Fruit fly (Drosophila melanogaster): ENCODE results near the gene RhoGAP71E.
A peak's percentile ranks its signal among the peaks of the same experiment; 100 is the strongest.

The RhoGAP71E gene

DNA sequence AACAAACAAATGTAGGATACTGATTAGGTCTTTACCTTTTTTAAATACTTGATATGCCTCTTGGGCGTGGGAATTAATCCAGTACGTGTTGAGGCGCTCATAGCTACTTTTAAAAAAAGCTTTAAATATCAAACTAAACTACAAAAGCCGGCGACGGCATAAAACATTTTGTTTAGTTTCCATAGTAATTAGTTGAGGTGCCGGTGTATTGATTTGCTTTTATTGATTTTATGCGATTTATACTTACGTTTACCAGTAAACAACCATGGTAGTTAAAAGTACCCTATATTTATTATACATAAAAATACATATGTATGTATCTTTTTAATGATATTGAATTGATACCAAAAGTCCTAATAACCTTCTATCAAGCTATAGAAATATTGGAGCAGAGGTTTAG lies 24.1 kb downstream of the RhoGAP71E start, which contains the start of gene CG13449:
CG13449 (minus strand) TSS at position 101 of the 400 bp plus-strand sequence.
- no peak for TF ChIP-seq gl (tag; optimal IDR thresholded peaks at IDR 0.05)

DNA sequence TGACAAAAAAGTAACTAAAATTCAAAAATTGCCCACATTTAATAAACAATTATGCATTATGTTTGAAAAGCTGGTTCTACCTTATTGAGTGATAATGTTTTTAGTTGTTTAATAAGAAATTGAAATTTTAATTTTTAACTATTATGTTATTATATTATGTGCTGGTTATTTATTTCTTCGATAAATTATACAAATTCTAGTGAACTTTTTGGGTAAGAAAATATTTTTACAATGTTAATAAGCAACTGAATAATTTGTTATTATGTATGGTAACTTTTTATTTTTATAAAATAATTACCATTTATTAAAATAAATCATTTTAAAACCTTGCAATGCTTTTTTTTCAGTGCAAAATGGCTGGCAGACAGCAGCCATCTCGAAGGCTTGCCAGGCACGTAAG lies 27.8 kb downstream of the RhoGAP71E start:
- TF ChIP-seq CG4496 (GFP tag; IDR thresholded peaks at IDR 0.05) (no peak), D1 (tag; optimal IDR thresholded peaks at IDR 0.05) (no peak), CG32121 (GFP tag; IDR thresholded peaks at IDR 0.05) (no peak), CG17806 (tag; optimal IDR thresholded peaks at IDR 0.05) (no peak), CG10348 (GFP tag; IDR thresholded peaks at IDR 0.05) (no peak), CG8301 (tag; optimal IDR thresholded peaks at IDR 0.05) (no peak), CG8159 (tag; optimal IDR thresholded peaks at IDR 0.05) (no peak)

DNA sequence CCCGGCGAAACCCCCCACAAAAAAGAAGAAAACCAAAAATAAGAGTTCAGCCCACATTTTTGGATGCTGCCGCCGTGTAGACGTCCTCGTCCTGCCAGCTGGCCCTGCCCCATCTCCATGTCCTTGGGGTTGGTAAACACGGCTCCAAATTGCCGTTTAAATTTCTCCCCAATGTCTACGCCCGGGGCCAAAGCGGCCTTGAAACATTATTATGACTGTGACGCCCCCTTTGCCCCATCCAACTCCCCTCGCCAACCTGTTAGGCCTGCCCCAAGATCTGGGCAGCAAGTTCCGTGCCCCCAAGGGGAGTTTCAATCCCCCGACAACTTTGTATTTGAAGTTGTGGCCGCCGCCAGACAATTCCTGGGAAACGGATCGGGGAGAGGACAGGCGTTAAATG lies 28.2 kb downstream of the RhoGAP71E start:
- TF ChIP-seq fd96Ca (GFP tag; IDR thresholded peaks at IDR 0.05) (no peak), Snoo (tag; optimal IDR thresholded peaks at IDR 0.05) (no peak), Ets98B (GFP tag; IDR thresholded peaks at IDR 0.05) (no peak), CG13204 (GFP tag; optimal IDR thresholded peaks at IDR 0.05) (no peak), CG9948 (tag; optimal IDR thresholded peaks at IDR 0.05) (no peak), Pif1A (GFP tag; optimal IDR thresholded peaks at IDR 0.05) (no peak), CG15710 (tag; optimal IDR thresholded peaks at IDR 0.05) (no peak)

DNA sequence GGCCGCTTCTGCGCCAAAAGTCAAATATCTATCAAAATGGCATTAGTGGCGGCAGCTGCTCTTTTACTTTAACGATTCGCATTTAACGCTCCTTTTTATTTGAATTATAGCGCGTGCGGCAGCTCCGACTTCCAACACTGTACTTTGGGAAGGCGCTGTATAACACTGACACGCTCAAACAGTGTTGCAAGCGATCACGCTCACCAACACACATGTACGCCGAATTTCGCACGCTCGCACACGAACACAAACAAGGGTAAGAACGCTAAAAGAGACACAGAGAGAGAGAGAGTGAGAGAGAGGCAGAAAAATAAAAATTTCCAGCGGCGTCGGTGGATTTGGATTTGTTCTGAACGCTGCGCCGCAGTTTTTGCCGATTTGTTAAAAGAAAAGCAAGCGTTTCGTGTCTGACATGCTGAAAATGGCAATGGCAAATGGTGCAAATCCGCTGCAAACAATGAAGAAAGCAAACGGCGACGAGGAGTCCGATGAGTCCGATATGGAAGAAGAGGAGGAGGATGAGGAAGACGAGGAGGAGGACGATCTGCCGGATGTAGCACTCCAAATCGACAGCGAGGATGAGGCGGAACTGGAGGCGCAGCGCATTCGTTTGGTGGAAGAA lies 31.1 kb downstream of the RhoGAP71E start, which contains the start of gene Phs:
Phs (plus strand) TSS at position 276 of the 622 bp plus-strand sequence.
- TF ChIP-seq CG9948 (tag; optimal IDR thresholded peaks at IDR 0.05) (no peak), D1 (tag; optimal IDR thresholded peaks at IDR 0.05) (peak; percentile 9), CG15710 (tag; optimal IDR thresholded peaks at IDR 0.05) (peak; percentile 46), CG12605 (GFP tag; IDR thresholded peaks at IDR 0.05) (no peak), Ets98B (GFP tag; IDR thresholded peaks at IDR 0.05) (peak; percentile 76), Snoo (tag; optimal IDR thresholded peaks at IDR 0.05) (peak; percentile 73), CG17806 (tag; optimal IDR thresholded peaks at IDR 0.05) (peak; percentile 27), CG14655 (GFP tag; optimal IDR thresholded peaks at IDR 0.05) (no peak), CG4496 (GFP tag; IDR thresholded peaks at IDR 0.05) (peak; percentile 82), CG32121 (GFP tag; IDR thresholded peaks at IDR 0.05) (peak; percentile 73), Pif1B (GFP tag; optimal IDR thresholded peaks at IDR 0.05) (peak; percentile 63), gl (tag; optimal IDR thresholded peaks at IDR 0.05) (peak; percentile 2), CG10348 (GFP tag; IDR thresholded peaks at IDR 0.05) (no peak), Pif1A (GFP tag; optimal IDR thresholded peaks at IDR 0.05) (no peak), CG34367 (tag; optimal IDR thresholded peaks at IDR 0.05) (peak; percentile 44), CG13204 (GFP tag; optimal IDR thresholded peaks at IDR 0.05) (peak; percentile 38), rn (GFP tag; IDR thresholded peaks at IDR 0.05) (no peak), CG8159 (tag; optimal IDR thresholded peaks at IDR 0.05) (peak; percentile 52), fd96Ca (GFP tag; IDR thresholded peaks at IDR 0.05) (peak; percentile 81), CG8301 (tag; optimal IDR thresholded peaks at IDR 0.05) (no peak), EcR (GFP tag; optimal IDR thresholded peaks at IDR 0.05) (peak; percentile 64)

DNA sequence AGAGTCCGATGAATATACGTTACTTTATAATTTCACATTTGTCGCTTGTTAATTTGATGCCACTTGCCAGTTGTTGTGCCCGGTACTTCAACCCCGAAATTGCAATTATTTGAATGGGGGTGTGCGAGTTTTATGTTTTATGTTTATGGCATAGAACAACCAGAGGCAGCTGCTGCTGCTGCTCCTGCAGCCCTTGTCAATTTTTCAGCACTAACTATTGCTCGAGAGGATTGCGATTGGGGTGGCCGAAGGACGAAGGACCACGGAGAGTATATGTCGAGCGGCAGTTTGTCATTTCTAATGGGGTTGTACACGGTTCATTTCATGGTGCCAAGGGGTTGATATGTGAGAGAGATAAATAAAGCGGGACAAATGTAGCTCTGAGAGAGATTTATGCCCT lies 35.4 kb downstream of the RhoGAP71E start:
- TF ChIP-seq Pif1A (GFP tag; optimal IDR thresholded peaks at IDR 0.05) (no peak), CG4496 (GFP tag; IDR thresholded peaks at IDR 0.05) (peak; percentile 11; the same call in 1 of the 3 replicates), Ets98B (GFP tag; IDR thresholded peaks at IDR 0.05) (no peak), rn (GFP tag; IDR thresholded peaks at IDR 0.05) (no peak), fd96Ca (GFP tag; IDR thresholded peaks at IDR 0.05) (no peak), CG15710 (tag; optimal IDR thresholded peaks at IDR 0.05) (no peak), CG32121 (GFP tag; IDR thresholded peaks at IDR 0.05) (no peak), CG8159 (tag; optimal IDR thresholded peaks at IDR 0.05) (no peak)

DNA sequence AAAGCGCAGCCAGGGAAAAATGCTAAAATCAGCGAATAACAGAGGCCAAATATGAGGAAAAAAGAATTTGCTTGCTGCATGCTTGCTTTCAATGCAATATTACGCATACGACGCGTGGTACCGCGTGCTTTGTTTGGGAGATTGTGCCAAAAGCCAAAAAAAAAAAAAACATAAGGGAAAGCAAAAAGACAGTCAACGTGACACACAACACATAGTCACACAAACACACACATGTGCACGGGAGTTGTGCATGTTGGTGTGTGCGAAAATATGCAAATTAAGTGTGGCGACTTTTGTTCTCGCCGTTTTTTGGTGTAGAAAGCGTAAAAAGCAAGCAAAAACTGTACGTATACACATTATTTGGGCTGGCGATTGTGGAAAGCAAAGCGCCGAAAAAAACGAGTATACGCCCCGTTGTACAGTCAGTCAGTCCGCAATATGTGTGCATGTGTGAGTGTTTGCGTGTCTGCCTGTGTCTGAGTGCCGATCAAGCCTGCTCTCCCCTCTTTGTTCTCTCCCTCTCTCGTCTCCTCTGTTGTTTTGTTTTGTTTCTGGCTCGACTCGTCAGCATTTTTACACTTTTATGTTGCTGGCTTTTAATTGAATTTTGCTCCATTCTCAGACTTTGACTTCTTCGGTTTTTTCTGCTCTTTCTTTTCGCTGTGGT lies 36.4 kb downstream of the RhoGAP71E start:
- TF ChIP-seq CG4496 (GFP tag; IDR thresholded peaks at IDR 0.05) (peak; percentile 65; the same call in 2 of the 3 replicates), CG15710 (tag; optimal IDR thresholded peaks at IDR 0.05) (no peak)

DNA sequence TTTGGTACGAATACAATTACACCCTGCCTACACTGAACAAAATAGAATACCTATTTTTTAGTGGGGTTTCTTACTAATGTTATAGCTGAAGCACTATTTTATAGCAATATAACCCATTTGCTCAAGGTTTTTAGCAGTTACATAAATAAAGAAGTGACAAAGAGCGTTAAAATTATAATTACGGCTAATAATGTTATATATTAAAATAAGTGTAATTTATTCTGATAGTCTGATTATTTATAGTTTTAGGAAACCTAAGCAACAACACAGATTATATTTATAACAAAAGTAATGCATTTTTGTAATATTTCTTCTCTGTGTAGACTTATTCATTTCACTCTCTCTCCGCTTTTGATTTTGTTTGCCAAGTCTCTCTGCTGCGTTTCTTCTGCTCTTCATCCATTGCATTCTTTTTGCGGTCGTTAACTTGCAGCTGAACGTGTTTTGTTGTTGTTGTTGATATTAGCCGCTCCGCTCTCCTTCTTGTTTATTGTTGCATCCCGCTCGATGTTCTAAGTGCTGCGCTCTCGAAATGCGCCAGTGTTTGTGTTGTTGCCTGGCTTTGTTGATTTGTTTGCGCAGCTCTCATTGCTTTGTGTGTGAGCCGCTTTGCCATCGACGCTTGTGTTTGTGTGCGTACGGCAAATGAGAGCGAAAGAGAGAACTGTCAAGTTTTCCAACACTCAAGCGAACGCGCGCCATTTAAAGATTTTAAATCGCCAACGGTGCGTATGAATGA lies 37.2 kb downstream of the RhoGAP71E start:
- TF ChIP-seq CG8159 (tag; optimal IDR thresholded peaks at IDR 0.05) = peak; percentile 97
- peak; percentile 96 for TF ChIP-seq Snoo (tag; optimal IDR thresholded peaks at IDR 0.05)
- TF ChIP-seq fd96Ca (GFP tag; IDR thresholded peaks at IDR 0.05) = no peak; the same call in none of the 3 replicates
- TF ChIP-seq CG4496 (GFP tag; IDR thresholded peaks at IDR 0.05) = peak; percentile 87
- peak; percentile 96 for TF ChIP-seq CG32121 (GFP tag; IDR thresholded peaks at IDR 0.05)
- TF ChIP-seq Pif1A (GFP tag; optimal IDR thresholded peaks at IDR 0.05) = peak; percentile 62
- peak; percentile 97 for TF ChIP-seq EcR (GFP tag; optimal IDR thresholded peaks at IDR 0.05)
- TF ChIP-seq Ets98B (GFP tag; IDR thresholded peaks at IDR 0.05) = peak; percentile 74
- TF ChIP-seq CG10348 (GFP tag; IDR thresholded peaks at IDR 0.05) = no peak; the same call in none of the 2 replicates
- peak; percentile 98 for TF ChIP-seq CG8301 (tag; optimal IDR thresholded peaks at IDR 0.05)
- peak; percentile 78 for TF ChIP-seq Pif1B (GFP tag; optimal IDR thresholded peaks at IDR 0.05)
- TF ChIP-seq CG14655 (GFP tag; optimal IDR thresholded peaks at IDR 0.05) = peak; percentile 98
- peak; percentile 98 for TF ChIP-seq CG9948 (tag; optimal IDR thresholded peaks at IDR 0.05)
- peak; percentile 49 for TF ChIP-seq gl (tag; optimal IDR thresholded peaks at IDR 0.05)
- peak; percentile 93 for TF ChIP-seq D1 (tag; optimal IDR thresholded peaks at IDR 0.05)
- TF ChIP-seq rn (GFP tag; IDR thresholded peaks at IDR 0.05) = peak; percentile 90
- TF ChIP-seq CG12605 (GFP tag; IDR thresholded peaks at IDR 0.05) = peak; percentile 72
- peak; percentile 64 for TF ChIP-seq CG13204 (GFP tag; optimal IDR thresholded peaks at IDR 0.05)
- peak; percentile 94 for TF ChIP-seq CG17806 (tag; optimal IDR thresholded peaks at IDR 0.05)
- peak; percentile 90 for TF ChIP-seq CG34367 (tag; optimal IDR thresholded peaks at IDR 0.05)
- peak; percentile 96 for TF ChIP-seq CG15710 (tag; optimal IDR thresholded peaks at IDR 0.05)
